Worm (Caenorhabditis elegans) whole organism, L4/young adult: ENCODE data around the gene F22E5.22.
"Not testable (repeated sequence)": the region's sequence is repeated elsewhere in the genome, so short reads cannot be mapped to it uniquely, and the experiment has no call there.

ENCODE experiments used
- W03F9.2 ChIP-seq: fragments of 150-350 bp; optimal IDR thresholded peaks from 2 replicates; lab custom pipeline; 2014; ENCODE audit warnings: missing biosample characterization, missing genetic modification characterization
- dao-5 ChIP-seq: sonication (generic microtip); optimal IDR thresholded peaks from 2 replicates; lab custom pipeline; 2016; ENCODE audit warnings: missing genotype, missing genetic modification characterization, moderate library complexity, missing compliant biosample characterization
- him-1 ChIP-seq: sonication (generic microtip); optimal IDR thresholded peaks from 2 replicates; lab custom pipeline; 2016; ENCODE audit warnings: missing genotype, missing genetic modification reagents, missing genetic modification characterization, missing compliant biosample characterization

F22E5.22 gene

DNA sequence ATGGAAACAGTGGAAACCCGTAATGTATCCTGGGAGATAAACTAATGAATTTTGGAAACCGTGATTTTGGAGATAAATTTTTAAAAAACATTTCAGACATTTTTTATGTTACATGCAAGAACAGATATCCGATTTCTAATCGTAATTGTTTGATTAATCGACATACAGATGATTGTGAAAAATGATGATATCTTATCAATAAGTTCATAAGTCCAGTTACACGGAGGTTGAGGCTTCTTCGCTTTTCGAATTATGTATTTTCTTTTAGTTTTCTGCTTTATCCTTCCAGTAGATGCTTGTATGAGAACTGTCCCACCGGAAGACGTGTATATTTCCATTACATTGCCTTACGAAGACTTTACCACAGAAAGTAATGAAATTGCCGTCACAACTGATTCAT lies at the start of gene F22E5.22:
TSS of gene F22E5.22 (plus strand) at position 301 of the 400 bp plus-strand sequence.
- no peak for TF ChIP-seq W03F9.2 (tag; lab: Kevin White, UChicago)

DNA sequence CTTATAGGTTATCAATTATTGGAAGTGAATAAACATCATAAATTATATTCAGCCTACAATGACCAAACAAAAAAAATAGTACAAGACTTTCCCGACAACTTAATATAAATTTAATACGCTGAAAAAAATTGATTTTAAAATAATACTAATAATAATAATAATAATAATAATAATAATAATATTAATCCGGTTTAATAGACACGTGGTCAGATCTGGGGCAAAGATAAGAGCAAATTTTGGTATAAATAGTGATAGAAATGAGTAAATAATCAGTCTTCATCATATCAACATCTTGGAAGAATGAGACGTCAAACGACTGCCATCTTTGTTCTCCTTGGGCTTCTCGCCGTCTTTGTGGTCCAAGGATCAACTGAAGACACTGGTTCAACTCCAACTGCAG lies 49.1 kb upstream of the F22E5.22 start, which contains the start of gene msrp-5:
TSS of gene msrp-5 (plus strand) at position 301 of the 400 bp plus-strand sequence.
- not testable (repeated sequence) for TF ChIP-seq dao-5; him-1 (tag; lab: Kevin White, UChicago); W03F9.2 (tag; lab: Kevin White, UChicago)

DNA sequence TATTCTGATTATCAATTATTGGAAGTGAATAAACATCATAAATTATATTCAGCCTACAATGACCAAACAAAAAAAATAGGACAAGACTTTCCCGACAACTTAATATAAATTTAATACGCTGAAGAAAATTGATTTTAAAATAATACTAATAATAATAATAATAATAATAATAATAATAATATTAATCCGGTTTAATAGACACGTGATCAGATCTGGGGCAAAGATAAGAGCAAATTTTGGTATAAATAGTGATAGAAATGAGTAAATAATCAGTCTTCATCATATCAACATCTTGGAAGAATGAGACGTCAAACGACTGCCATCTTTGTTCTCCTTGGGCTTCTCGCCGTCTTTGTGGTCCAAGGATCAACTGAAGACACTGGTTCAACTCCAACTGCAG lies 46.6 kb upstream of the F22E5.22 start, which contains the start of gene msrp-6:
TSS of gene msrp-6 (plus strand) at position 301 of the 400 bp plus-strand sequence.
- TF ChIP-seq dao-5; him-1 (tag; lab: Kevin White, UChicago); W03F9.2 (tag; lab: Kevin White, UChicago): not testable (repeated sequence)

DNA sequence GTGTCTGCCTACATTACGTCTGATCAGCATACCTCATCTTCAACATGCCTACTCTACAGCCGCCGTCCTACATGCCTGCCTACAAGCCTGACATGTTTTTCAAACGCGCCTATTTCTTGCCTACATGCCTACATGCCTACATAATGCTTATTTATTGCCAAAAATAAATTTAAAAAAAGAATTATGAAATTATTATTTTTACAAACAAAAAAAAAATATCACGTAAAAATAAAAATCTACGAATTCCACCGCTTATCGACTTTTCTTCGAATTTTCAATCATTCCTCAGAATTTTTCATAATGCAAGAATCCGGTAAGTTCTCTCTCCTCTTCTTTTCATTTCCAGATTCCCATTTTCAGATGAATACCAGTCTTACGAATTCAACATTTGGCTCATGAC lies 43.2 kb upstream of the F22E5.22 start, which contains the start of gene D2062.5:
TSS of gene D2062.5 (plus strand) at position 301 of the 400 bp plus-strand sequence.
- no peak for TF ChIP-seq him-1 (tag; lab: Kevin White, UChicago)
- no peak for TF ChIP-seq dao-5
- no peak for TF ChIP-seq W03F9.2 (tag; lab: Kevin White, UChicago)

- not testable (repeated sequence) for TF ChIP-seq W03F9.2 (tag; lab: Kevin White, UChicago); him-1 (tag; lab: Kevin White, UChicago); dao-5
Observed at ce11 chrII:2622936-2623452, 42.7 kb upstream of the F22E5.22 start, which contains the start of gene D2062.4. Gene D2062.4, plus strand, starts transcription at chrII:2623402.

DNA sequence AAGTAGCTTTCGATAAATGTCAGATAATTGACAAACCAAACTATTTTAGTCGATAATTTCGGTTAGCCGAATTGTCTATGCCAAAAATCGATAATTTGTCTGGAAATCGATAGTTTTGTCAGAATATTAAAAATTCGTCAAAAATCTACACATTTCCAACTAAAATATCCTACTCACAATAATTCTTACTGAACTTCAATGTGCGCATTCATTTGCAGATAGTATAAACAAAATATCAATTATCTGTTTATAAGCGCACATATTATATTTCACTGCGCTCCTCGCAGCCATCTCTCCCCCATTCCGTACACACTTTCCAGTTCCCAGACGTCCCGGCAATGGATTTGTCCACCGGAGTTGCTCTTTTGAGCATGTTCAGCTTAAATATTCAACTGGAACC lies 40.9 kb upstream of the F22E5.22 start, which contains the start of gene lgc-28:
TSS of gene lgc-28 (plus strand) at position 301 of the 400 bp plus-strand sequence.
- TF ChIP-seq dao-5 (no peak), him-1 (tag; lab: Kevin White, UChicago) (no peak), W03F9.2 (tag; lab: Kevin White, UChicago) (no peak)

DNA sequence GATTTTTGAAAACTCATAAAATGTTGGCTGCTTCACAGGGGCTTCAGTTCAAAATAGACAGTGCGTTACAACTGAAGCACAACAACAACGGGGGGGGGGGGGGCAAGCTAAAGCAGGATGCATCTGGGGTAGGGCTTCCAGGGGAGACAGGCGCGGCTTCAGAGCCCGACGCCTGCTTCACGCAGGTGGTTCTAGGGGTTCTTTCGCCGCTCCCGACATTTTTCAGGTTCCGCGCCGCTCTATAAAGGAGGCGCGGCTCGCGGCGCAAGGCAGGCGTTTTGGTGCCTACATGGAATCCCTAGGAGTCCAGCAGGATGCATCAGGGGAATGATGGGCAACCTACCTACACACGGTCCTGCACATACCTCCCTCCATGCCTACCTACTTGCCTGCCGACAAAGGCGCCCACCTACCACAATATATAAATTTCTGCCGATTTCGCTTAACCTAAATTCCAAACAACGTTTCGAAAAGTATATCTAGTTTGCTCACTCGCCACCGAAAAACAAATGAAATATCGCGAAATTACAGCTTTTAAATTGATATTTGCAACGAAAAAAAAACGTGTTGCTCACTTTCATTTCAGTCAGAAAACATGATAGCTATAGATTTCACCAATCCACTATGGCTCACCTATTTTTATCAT lies 38.4 kb upstream of the F22E5.22 start, which contains the start of gene sri-71:
TSS of gene sri-71 (plus strand) at position 596 of the 646 bp plus-strand sequence.
- TF ChIP-seq W03F9.2 (tag; lab: Kevin White, UChicago) (no peak), him-1 (tag; lab: Kevin White, UChicago) (no peak), dao-5 (no peak)

DNA sequence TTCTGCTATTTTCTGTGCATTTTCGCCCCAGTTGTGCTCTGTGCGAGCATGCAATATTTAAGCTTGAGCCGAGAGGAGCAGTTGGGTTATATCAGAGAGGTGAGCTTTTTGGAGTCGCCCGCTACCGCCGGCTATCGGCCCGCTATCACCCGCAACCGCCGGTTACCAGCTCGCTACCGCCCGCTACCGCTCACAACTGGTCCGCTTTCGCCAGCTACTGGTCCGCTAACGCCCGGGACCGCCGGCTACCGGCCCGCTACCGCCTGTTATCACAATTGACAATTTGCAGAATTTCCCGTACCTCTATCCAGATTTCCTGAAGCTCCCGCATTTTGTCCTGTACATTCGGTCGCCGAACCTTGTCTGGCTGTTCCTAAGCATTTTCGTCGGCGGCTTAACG lies 37.3 kb upstream of the F22E5.22 start:
- TF ChIP-seq W03F9.2 (tag; lab: Kevin White, UChicago) (no peak), him-1 (tag; lab: Kevin White, UChicago) (no peak), dao-5 (no peak)

ce11 chrII:2629270-2629669 lies 36.4 kb upstream of the F22E5.22 start, which contains the start of gene sri-37:
Gene sri-37, plus strand, starts transcription at chrII:2629570.
- TF ChIP-seq W03F9.2 (tag; lab: Kevin White, UChicago): no peak
- TF ChIP-seq him-1 (tag; lab: Kevin White, UChicago): no peak
- TF ChIP-seq dao-5: no peak

DNA sequence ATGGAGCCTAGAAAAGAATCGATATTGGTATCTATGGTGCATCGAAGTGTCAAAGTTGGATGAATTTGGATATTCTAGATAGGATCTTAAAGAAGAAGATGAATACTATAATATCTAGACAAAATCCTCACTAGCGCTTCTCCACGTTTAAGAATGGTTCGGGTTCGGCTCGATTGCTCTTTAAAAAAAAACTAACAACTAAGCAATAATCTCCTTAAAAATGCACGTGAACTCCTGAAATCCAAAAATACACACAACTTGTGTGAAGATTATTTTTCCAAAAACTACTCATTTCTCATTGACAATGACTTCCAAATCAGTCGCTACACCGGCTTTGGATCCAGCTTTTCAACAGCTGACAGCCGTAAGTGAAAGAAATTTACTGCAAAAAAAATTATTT lies 34.5 kb upstream of the F22E5.22 start, which contains the start of gene D2062.1:
TSS of gene D2062.1 (plus strand) at position 301 of the 400 bp plus-strand sequence.
- TF ChIP-seq him-1 (tag; lab: Kevin White, UChicago): no peak
- TF ChIP-seq dao-5: no peak
- no peak for TF ChIP-seq W03F9.2 (tag; lab: Kevin White, UChicago)

ce11 chrII:2637359-2637758 lies 28.3 kb upstream of the F22E5.22 start, which contains the start of gene F22E5.21:
Gene F22E5.21, minus strand, starts transcription at chrII:2637459.
- TF ChIP-seq W03F9.2 (tag; lab: Kevin White, UChicago) (no peak), dao-5 (no peak), him-1 (tag; lab: Kevin White, UChicago) (no peak)

ce11 chrII:2638062-2638461 lies 27.6 kb upstream of the F22E5.22 start, which contains the start of gene F22E5.9:
Gene F22E5.9, plus strand, starts transcription at chrII:2638388.
- no peak for TF ChIP-seq dao-5
- no peak for TF ChIP-seq W03F9.2 (tag; lab: Kevin White, UChicago)
- TF ChIP-seq him-1 (tag; lab: Kevin White, UChicago): no peak

DNA sequence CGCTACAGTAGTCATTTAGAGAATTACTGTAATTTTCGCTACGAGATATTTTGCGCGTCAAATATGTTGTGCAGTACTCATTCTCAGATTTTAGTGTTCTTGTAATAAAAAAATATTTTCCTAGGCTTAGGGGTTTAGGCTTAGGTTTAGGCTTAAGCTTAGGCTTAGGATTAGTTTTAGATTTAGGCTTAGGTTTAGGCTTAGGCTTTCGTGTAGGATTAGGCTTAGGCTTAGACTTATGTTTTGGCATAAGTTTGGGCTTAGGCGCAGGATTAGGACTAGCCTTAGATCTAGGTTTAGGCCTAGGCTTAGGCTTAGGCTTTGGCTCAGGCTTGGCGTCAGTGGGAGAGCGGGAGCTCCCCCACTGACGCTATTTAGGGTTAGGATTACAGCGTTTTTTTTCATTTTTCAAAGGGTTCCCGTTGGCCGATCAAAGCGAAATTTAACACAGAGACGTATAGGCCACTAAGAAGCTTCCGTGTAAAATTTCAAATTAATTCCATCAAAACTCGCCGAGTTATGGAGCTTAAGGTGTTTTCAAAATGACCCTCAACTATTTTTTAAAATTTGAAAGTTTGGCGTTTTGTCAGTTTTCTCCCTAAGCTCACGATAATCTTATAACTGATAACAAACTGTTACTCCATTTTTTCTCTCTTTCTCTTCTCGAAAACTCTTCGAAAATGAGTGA lies 26.2 kb upstream of the F22E5.22 start, which contains the start of gene F22E5.8:
TSS of gene F22E5.8 (plus strand) at position 638 of the 688 bp plus-strand sequence.
- not testable (repeated sequence) for TF ChIP-seq W03F9.2 (tag; lab: Kevin White, UChicago); dao-5; him-1 (tag; lab: Kevin White, UChicago)
